Worm (Caenorhabditis elegans): ENCODE measurements around the gene M05D6.8.
A peak's percentile ranks its signal among the peaks of the same experiment; 100 is the strongest.

- TF ChIP-seq aly-2 (tag; optimal IDR thresholded peaks at IDR 0.05) (no peak), F16B12.6 (tag; optimal IDR thresholded peaks at IDR 0.05) (no peak), fos-1 (tag; optimal IDR thresholded peaks at IDR 0.05) (no peak), hpl-2 (GFP tag; optimal IDR thresholded peaks at IDR 0.05) (no peak), mdl-1 (tag; optimal IDR thresholded peaks at IDR 0.05) (peak in 1 of 2 experiments; percentile 31), dpl-1 (GFP tag; optimal IDR thresholded peaks at IDR 0.05) (no peak), ztf-11 (tag; optimal IDR thresholded peaks at IDR 0.05) (no peak), fkh-8 (tag; optimal IDR thresholded peaks at IDR 0.05) (no peak), C04F5.9 (tag; optimal IDR thresholded peaks at IDR 0.05) (no peak), C34B4.2 (tag; optimal IDR thresholded peaks at IDR 0.05) (no peak), pax-3 (tag; optimal IDR thresholded peaks at IDR 0.05) (no peak), nhr-12 (tag; optimal IDR thresholded peaks at IDR 0.05) (no peak), nhr-28 (tag; optimal IDR thresholded peaks at IDR 0.05) (no peak), nhr-76 (tag; optimal IDR thresholded peaks at IDR 0.05) (no peak)
Observed at ce11 chrII:8450750-8451149, 20.3 kb downstream of the M05D6.8 start.
